Worm (Caenorhabditis elegans): ENCODE measurements around the gene lmtr-2.

lmtr-2 gene

ce11 chrV:7980993-7981595, 29.8 kb downstream of the lmtr-2 start, which contains the start of gene F26D11.1:
F26D11.1 (plus strand) TSS chrV:7981545.
- TF ChIP-seq fos-1 (tag; optimal IDR thresholded peaks at IDR 0.05) (no peak), nhr-111 (GFP tag; optimal IDR thresholded peaks at IDR 0.05) (no peak), mxl-2 (GFP tag; conservative IDR thresholded peaks at IDR 0.05) (no peak), fkh-10 (GFP tag; optimal IDR thresholded peaks at IDR 0.05) (no peak), zip-11 (GFP tag; IDR thresholded peaks at IDR 0.05) (no peak), mdt-29 (GFP tag; IDR thresholded peaks at IDR 0.05) (no peak), duxl-1 (tag; optimal IDR thresholded peaks at IDR 0.05; ENCODE audit: poor library complexity) (no peak), mes-2 (tag; optimal IDR thresholded peaks at IDR 0.05; ENCODE audit: poor library complexity, severe bottlenecking) (no peak), aly-2 (tag; optimal IDR thresholded peaks at IDR 0.05) (no peak)

- no peak for TF ChIP-seq duxl-1 (tag; optimal IDR thresholded peaks at IDR 0.05; ENCODE audit: poor library complexity)
- no peak for TF ChIP-seq nhr-76 (tag; optimal IDR thresholded peaks at IDR 0.05)
- no peak for TF ChIP-seq F26F4.8 (GFP tag; conservative IDR thresholded peaks at IDR 0.05)
- 0 out of 2 replicates have a peak, but pooled peaks have one; percentile 50 for TF ChIP-seq ceh-20 (GFP tag; IDR thresholded peaks at IDR 0.05)
- no peak for TF ChIP-seq pha-4 (GFP tag; IDR thresholded peaks at IDR 0.05)
- no peak for TF ChIP-seq pha-4 (tag; optimal IDR thresholded peaks at IDR 0.05)
- TF ChIP-seq mep-1 (tag; optimal IDR thresholded peaks at IDR 0.05) = peak; percentile 59
- 0 out of 2 replicates have a peak, but pooled peaks have one; percentile 60 for TF ChIP-seq tra-1 (GFP tag; IDR thresholded peaks at IDR 0.05)
- TF ChIP-seq F37D6.2 (tag; optimal IDR thresholded peaks at IDR 0.05) = peak; percentile 6
- TF ChIP-seq ceh-62 (tag; optimal IDR thresholded peaks at IDR 0.05) = no peak
- no peak for TF ChIP-seq unc-39 (tag; optimal IDR thresholded peaks at IDR 0.05)
- TF ChIP-seq nhr-77 (tag; optimal IDR thresholded peaks at IDR 0.05) = no peak
- TF ChIP-seq lsy-2 (tag; optimal IDR thresholded peaks at IDR 0.05) = peak in 1 of 2 experiments; percentile 63
- no peak for TF ChIP-seq fos-1 (tag; optimal IDR thresholded peaks at IDR 0.05)
- TF ChIP-seq lim-7 (GFP tag; IDR thresholded peaks at IDR 0.05) = no peak
- no peak for TF ChIP-seq nhr-42 (GFP tag; IDR thresholded peaks at IDR 0.05)
- peak in 1 of 2 experiments; percentile 36 for TF ChIP-seq daf-16 (GFP tag; optimal IDR thresholded peaks at IDR 0.05)
- no peak for TF ChIP-seq daf-16 (tag; optimal IDR thresholded peaks at IDR 0.05)
- TF ChIP-seq rbr-2 (tag; optimal IDR thresholded peaks at IDR 0.05) = peak; percentile 60
- TF ChIP-seq dmd-8 (GFP tag; IDR thresholded peaks at IDR 0.05) = no peak
- TF ChIP-seq aly-2 (tag; optimal IDR thresholded peaks at IDR 0.05) = no peak
- TF ChIP-seq daf-12 (tag; optimal IDR thresholded peaks at IDR 0.05) = no peak
- no peak for TF ChIP-seq nhr-6 (tag; optimal IDR thresholded peaks at IDR 0.05)
- no peak for TF ChIP-seq nhr-28 (tag; optimal IDR thresholded peaks at IDR 0.05)
- no peak for TF ChIP-seq ZK337.2 (GFP tag; IDR thresholded peaks at IDR 0.05)
- TF ChIP-seq ces-1 (GFP tag; optimal IDR thresholded peaks at IDR 0.05) = no peak
- no peak for TF ChIP-seq ceh-28 (tag; optimal IDR thresholded peaks at IDR 0.05)
- no peak for TF ChIP-seq mxl-2 (GFP tag; conservative IDR thresholded peaks at IDR 0.05)
- TF ChIP-seq zfp-2 (tag; optimal IDR thresholded peaks at IDR 0.05) = no peak
- no peak for TF ChIP-seq lin-39 (tag; optimal IDR thresholded peaks at IDR 0.05)
- no peak for TF ChIP-seq unc-130 (GFP tag; optimal IDR thresholded peaks at IDR 0.05)
- no peak for TF ChIP-seq dve-1 (tag; optimal IDR thresholded peaks at IDR 0.05; ENCODE audit: insufficient read depth)
- no peak for TF ChIP-seq dmd-6 (GFP tag; IDR thresholded peaks at IDR 0.05)
- TF ChIP-seq Y105C5A.15 (GFP tag; IDR thresholded peaks at IDR 0.05) = no peak
- TF ChIP-seq lin-15B (tag; optimal IDR thresholded peaks at IDR 0.05) = no peak
- TF ChIP-seq mdl-1 (tag; optimal IDR thresholded peaks at IDR 0.05) = peak in 1 of 2 experiments; percentile 65
- no peak for TF ChIP-seq lin-1 (GFP tag; IDR thresholded peaks at IDR 0.05)
- no peak for TF ChIP-seq Y75B8A.6 (GFP tag; IDR thresholded peaks at IDR 0.05)
- no peak for TF ChIP-seq Y48G9A.11 (GFP tag; IDR thresholded peaks at IDR 0.05)
- TF ChIP-seq F49E8.2 (tag; optimal IDR thresholded peaks at IDR 0.05; ENCODE audit: borderline replicate concordance) = no peak
- no peak for TF ChIP-seq zip-11 (GFP tag; IDR thresholded peaks at IDR 0.05)
- no peak for TF ChIP-seq F10B5.3 (tag; optimal IDR thresholded peaks at IDR 0.05)
- TF ChIP-seq ceh-44 (GFP tag; IDR thresholded peaks at IDR 0.05) = no peak
- TF ChIP-seq egl-43 (GFP tag; IDR thresholded peaks at IDR 0.05) = no peak
Measured at ce11 chrV:7980370-7980987, 30.4 kb downstream of the lmtr-2 start.

All from whole organism, L4 larva.